Worm (Caenorhabditis elegans) whole organism, L1 larva: ENCODE results near the gene nduf-2.2.

Source experiments
- F16B12.6 ChIP-seq: fragments of 150-350 bp; optimal IDR thresholded peaks from 2 replicates; lab custom pipeline; 2014; ENCODE audit warnings: missing biosample characterization, missing genetic modification characterization
- fkh-10 ChIP-seq: sonication (generic microtip); optimal IDR thresholded peaks from 2 replicates; lab custom pipeline; 2017; ENCODE audit warnings: missing biosample characterization, missing genetic modification reagents, missing genetic modification characterization
- nhr-76 ChIP-seq: sonication (generic microtip); optimal IDR thresholded peaks from 2 replicates; lab custom pipeline; 2017; ENCODE audit warnings: missing biosample characterization, missing genetic modification characterization
- nhr-77 ChIP-seq: fragments of 150-350 bp; optimal IDR thresholded peaks from 2 replicates; lab custom pipeline; 2014; ENCODE audit warnings: missing biosample characterization, missing genetic modification characterization
- unc-62 ChIP-seq: fragments of 150-350 bp; optimal IDR thresholded peaks from 2 replicates; lab custom pipeline; 2014; ENCODE audit warnings: missing biosample characterization, missing genetic modification reagents, missing genetic modification characterization
- zag-1 ChIP-seq: fragments of 150-350 bp; optimal IDR thresholded peaks from 2 replicates; lab custom pipeline; 2014; ENCODE audit warnings: missing biosample characterization, missing genetic modification characterization

ce11 chrIII:6467005-6467404 lies 2.0 kb downstream of the nduf-2.2 start, which contains the start of gene T26A5.2:
- no peak for TF ChIP-seq fkh-10 (GFP tag; lab: Kevin White, UChicago)
- no peak for TF ChIP-seq nhr-76 (tag; lab: Kevin White, UChicago)
- TF ChIP-seq zag-1 = no peak
- no peak for TF ChIP-seq nhr-77 (tag; lab: Kevin White, UChicago)
- TF ChIP-seq unc-62 (GFP tag; lab: Kevin White, UChicago) = no peak
- TF ChIP-seq F16B12.6 (tag; lab: Kevin White, UChicago) = no peak
